Worm (Caenorhabditis elegans): ENCODE measurements around the gene sdz-4.

- TF ChIP-seq skn-1 (tag; optimal IDR thresholded peaks at IDR 0.05) (no peak), ztf-11 (tag; optimal IDR thresholded peaks at IDR 0.05) (no peak), aly-2 (tag; optimal IDR thresholded peaks at IDR 0.05) (no peak), nhr-76 (tag; optimal IDR thresholded peaks at IDR 0.05) (no peak), ceh-82 (tag; optimal IDR thresholded peaks at IDR 0.05) (no peak)
These were observed 20.4 kb downstream of the sdz-4 start, which contains the start of the genes fbxc-17 and fbxc-15 for ce11 chrII:979135-979534.

Measured in whole organism, L3 larva.